Fruit fly (Drosophila melanogaster) whole organism, adult: ENCODE measurements around the gene pix.

ENCODE experiments used
- CG11617 ChIP-seq: fragments of 200-800 bp; sonication (Bioruptor generic); optimal IDR thresholded peaks from 2 replicates; lab custom pipeline; 2017; ENCODE audit warnings: mild to moderate bottlenecking, missing biosample characterization, missing genetic modification reagents, missing genetic modification characterization
- CG12768 ChIP-seq: fragments of 200-800 bp; sonication (Bioruptor generic); optimal IDR thresholded peaks from 2 replicates; lab custom pipeline; 2017; ENCODE audit warnings: missing biosample characterization, missing genetic modification characterization, mild to moderate bottlenecking, moderate library complexity, missing genetic modification reagents
- CG1620 ChIP-seq: fragments of 200-800 bp; sonication (Bioruptor generic); optimal IDR thresholded peaks from 2 replicates; lab custom pipeline; 2016; ENCODE audit warnings: missing biosample characterization, missing genetic modification characterization
- CG33017 ChIP-seq: fragments of 200-800 bp; sonication (Bioruptor generic); optimal IDR thresholded peaks from 2 replicates; lab custom pipeline; 2018; ENCODE audit warnings: missing biosample characterization, mild to moderate bottlenecking, missing genetic modification characterization, moderate library complexity
- CG5204 ChIP-seq: fragments of 200-800 bp; sonication (Bioruptor generic); optimal IDR thresholded peaks from 2 replicates; lab custom pipeline; 2016; ENCODE audit warnings: missing biosample characterization, missing genetic modification characterization
- CG7045 ChIP-seq: fragments of 200-800 bp; sonication (Bioruptor generic); optimal IDR thresholded peaks from 2 replicates; lab custom pipeline; 2017; ENCODE audit warnings: missing biosample characterization, mild to moderate bottlenecking, missing genetic modification characterization
- CG7101 ChIP-seq: fragments of 200-800 bp; sonication (Bioruptor generic); optimal IDR thresholded peaks from 2 replicates; lab custom pipeline; 2018; ENCODE audit warnings: missing biosample characterization, mild to moderate bottlenecking, missing genetic modification characterization, moderate library complexity
- Clk ChIP-seq: fragments of 200-800 bp; sonication (Bioruptor generic); optimal IDR thresholded peaks from 2 replicates; lab custom pipeline; 2017; ENCODE audit warnings: missing biosample characterization, missing genetic modification characterization
- Hr96 ChIP-seq: fragments of 200-800 bp; sonication (Bioruptor generic); optimal IDR thresholded peaks from 2 replicates; lab custom pipeline; 2016; ENCODE audit warnings: missing biosample characterization, missing genetic modification characterization
- cnc ChIP-seq, 2 experiments: fragments of >200 bp; optimal IDR thresholded peaks; 2 replicates each; lab custom pipeline; 2017
- ovo ChIP-seq: fragments of 200-800 bp; sonication (Bioruptor generic); optimal IDR thresholded peaks from 2 replicates; lab custom pipeline; 2016; ENCODE audit warnings: missing biosample characterization, missing genetic modification characterization
- toe ChIP-seq: fragments of 200-800 bp; sonication (Bioruptor generic); optimal IDR thresholded peaks from 2 replicates; lab custom pipeline; 2016; ENCODE audit warnings: missing biosample characterization, missing genetic modification characterization

DNA sequence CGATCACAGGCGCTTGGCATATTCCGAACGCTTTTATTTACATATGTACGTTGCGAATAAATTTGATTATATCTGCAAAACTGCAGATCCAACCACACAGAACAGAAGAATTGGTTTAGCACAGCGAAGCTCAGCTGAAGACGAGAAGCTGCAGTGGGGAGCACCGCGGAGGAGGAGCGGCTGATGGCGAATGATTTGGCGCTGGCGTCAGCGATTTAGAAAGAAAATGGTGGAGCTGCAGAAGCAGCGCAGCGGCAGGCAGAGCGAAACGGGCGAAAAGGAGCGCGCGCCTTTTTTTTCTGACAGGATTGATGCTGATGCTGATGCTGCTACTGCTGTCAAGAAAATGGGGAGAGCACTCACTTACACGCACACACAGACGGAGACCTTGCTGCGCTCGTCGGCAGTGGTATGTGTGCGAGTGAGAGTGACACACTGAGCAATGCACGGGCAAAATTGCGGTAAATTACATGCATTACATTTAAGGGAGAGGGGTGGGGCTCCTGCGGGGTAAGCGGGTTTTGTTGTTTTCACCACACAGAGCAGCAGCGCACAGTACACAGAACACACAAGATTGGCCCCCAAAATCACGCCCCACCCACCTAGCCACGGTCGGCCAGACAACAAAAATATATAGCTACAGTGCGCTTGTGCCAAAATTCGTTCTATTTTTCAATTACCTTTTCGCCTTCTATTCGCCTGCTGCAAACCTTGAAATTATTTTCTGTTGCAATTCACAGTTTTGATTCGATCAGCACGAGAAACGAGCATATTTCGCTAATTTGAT lies 22.5 kb upstream of the pix start:
- no peak for TF ChIP-seq CG7045
- peak; percentile 55 for TF ChIP-seq CG11617 (GFP tag; lab: Kevin White, UChicago)
- TF ChIP-seq CG12768, result peak; percentile 49
- TF ChIP-seq cnc (optimal IDR thresholded peaks at IDR 0.05; lab: Kevin White, UChicago), result no peak
- TF ChIP-seq Hr96 (GFP tag; lab: Kevin White, UChicago), result no peak
- no peak for TF ChIP-seq CG5204 (GFP tag; lab: Kevin White, UChicago)
- no peak for TF ChIP-seq CG33017
- TF ChIP-seq toe (GFP tag; lab: Kevin White, UChicago), result no peak
- TF ChIP-seq CG1620 (GFP tag; lab: Kevin White, UChicago), result no peak
- no peak for TF ChIP-seq Clk
- no peak for TF ChIP-seq CG7101 (tag; lab: Kevin White, UChicago)
- peak; percentile 85 for TF ChIP-seq ovo
